6 worm cellular contexts compared by ENCODE assay signal in genomic region chrX:670603-671002, ce11.
TF ChIP-seq lines count a peak whose summit lies in the region.

Gene T19D7.6 (minus strand): TSS chrX:670800.

TF ChIP-seq in whole organism, L1 larva, 84 proteins besides CTCF, POLR2A, EP300 and RAD21:
- no peak for TF ChIP-seq efl-1 (optimal IDR thresholded peaks at IDR 0.05; lab: Kevin White, UChicago)
- peak in 1 of 2 experiments; percentile 2 for TF ChIP-seq efl-1 (GFP tag; optimal IDR thresholded peaks at IDR 0.05 in 1 of 2; lab: Kevin White, UChicago)
- no peak for TF ChIP-seq unc-30 (tag; optimal IDR thresholded peaks at IDR 0.05; lab: Kevin White, UChicago)
- peak in 1 of 2 experiments; percentile 20 for TF ChIP-seq lin-35 (GFP tag; optimal IDR thresholded peaks at IDR 0.05; lab: Kevin White, UChicago)
- no peak for TF ChIP-seq fos-1 (tag; optimal IDR thresholded peaks at IDR 0.05; lab: Kevin White, UChicago)
- no peak for TF ChIP-seq nhr-84 (tag; optimal IDR thresholded peaks at IDR 0.05; lab: Kevin White, UChicago)
- TF ChIP-seq elt-2 (tag; optimal IDR thresholded peaks at IDR 0.05; lab: Kevin White, UChicago): peak; percentile 43

TF ChIP-seq in whole organism, L2 larva, 48 proteins besides CTCF, POLR2A, EP300 and RAD21:
- no peak for TF ChIP-seq nhr-6 (tag; optimal IDR thresholded peaks at IDR 0.05; lab: Kevin White, UChicago)
- no peak for TF ChIP-seq egl-27 (tag; optimal IDR thresholded peaks at IDR 0.05; lab: Kevin White, UChicago)
- peak; percentile 54 for TF ChIP-seq fos-1 (tag; optimal IDR thresholded peaks at IDR 0.05; lab: Kevin White, UChicago)
- no peak for TF ChIP-seq C34F6.9 (tag; optimal IDR thresholded peaks at IDR 0.05; lab: Kevin White, UChicago)
TF ChIP-seq in whole organism, L2 larva: peak in this region for 1.

TF ChIP-seq in whole organism, L3 larva, 47 proteins besides CTCF, POLR2A, EP300 and RAD21:
- peak; percentile 37 for TF ChIP-seq pqm-1 (tag; optimal IDR thresholded peaks at IDR 0.05; lab: Kevin White, UChicago)
- no peak for TF ChIP-seq lin-39 (tag; optimal IDR thresholded peaks at IDR 0.05; lab: Kevin White, UChicago)
- no peak for TF ChIP-seq hmg-11 (tag; optimal IDR thresholded peaks at IDR 0.05; lab: Kevin White, UChicago)
- TF ChIP-seq elt-2 (tag; optimal IDR thresholded peaks at IDR 0.05; lab: Kevin White, UChicago): peak; percentile 72
- TF ChIP-seq nhr-25 (tag; optimal IDR thresholded peaks at IDR 0.05; lab: Kevin White, UChicago): no peak
- TF ChIP-seq skn-1 (tag; optimal IDR thresholded peaks at IDR 0.05; lab: Kevin White, UChicago): no peak
- TF ChIP-seq nhr-237 (tag; optimal IDR thresholded peaks at IDR 0.05; lab: Kevin White, UChicago): no peak
- no peak for TF ChIP-seq pha-4 (tag; optimal IDR thresholded peaks at IDR 0.05; lab: Kevin White, UChicago)

TF ChIP-seq in whole organism, L4 larva, 104 proteins besides CTCF, POLR2A, EP300 and RAD21 (continues in another document):
- TF ChIP-seq nhr-28 (tag; optimal IDR thresholded peaks at IDR 0.05; lab: Kevin White, UChicago) (peak; percentile 76), mes-2 (tag; optimal IDR thresholded peaks at IDR 0.05; lab: Kevin White, UChicago; ENCODE audit: poor library complexity, severe bottlenecking) (no peak), gei-8 (GFP tag; optimal IDR thresholded peaks at IDR 0.05; lab: Kevin White, UChicago) (no peak), hlh-11 (tag; optimal IDR thresholded peaks at IDR 0.05; lab: Kevin White, UChicago) (peak; percentile 85), daf-19 (GFP tag; conservative IDR thresholded peaks at IDR 0.05; lab: Robert Waterston, UW) (no peak), nhr-11 (tag; optimal IDR thresholded peaks at IDR 0.05; lab: Kevin White, UChicago) (no peak), ceh-82 (tag; optimal IDR thresholded peaks at IDR 0.05; lab: Kevin White, UChicago) (no peak), daf-8 (GFP tag; IDR thresholded peaks at IDR 0.05; lab: Robert Waterston, UW) (no peak), cey-2 (tag; optimal IDR thresholded peaks at IDR 0.05; lab: Kevin White, UChicago; ENCODE audit: borderline replicate concordance, insufficient read depth) (no peak), nhr-41 (GFP tag; IDR thresholded peaks at IDR 0.05; lab: Robert Waterston, UW) (peak; percentile 82), aha-1 (tag; lab: Kevin White, UChicago) (no peak), F37D6.2 (tag; optimal IDR thresholded peaks at IDR 0.05; lab: Kevin White, UChicago) (no peak), daf-16 (GFP tag; optimal IDR thresholded peaks at IDR 0.05; lab: Kevin White, UChicago) (no peak), daf-16 (tag; optimal IDR thresholded peaks at IDR 0.05; lab: Kevin White, UChicago) (peak; percentile 81), lin-13 (GFP tag; optimal IDR thresholded peaks at IDR 0.05; lab: Kevin White, UChicago) (no peak), Y48G9A.11 (GFP tag; IDR thresholded peaks at IDR 0.05; lab: Robert Waterston, UW) (no peak), nhr-48 (tag; optimal IDR thresholded peaks at IDR 0.05; lab: Kevin White, UChicago) (peak; percentile 57), ZK546.5 (tag; optimal IDR thresholded peaks at IDR 0.05; lab: Kevin White, UChicago) (no peak), dve-1 (tag; optimal IDR thresholded peaks at IDR 0.05; lab: Kevin White, UChicago; ENCODE audit: insufficient read depth) (peak; percentile 58), F26F4.8 (GFP tag; conservative IDR thresholded peaks at IDR 0.05; lab: Robert Waterston, UW) (no peak), tra-1 (GFP tag; IDR thresholded peaks at IDR 0.05; lab: Robert Waterston, UW) (no peak), ceh-44 (GFP tag; IDR thresholded peaks at IDR 0.05; lab: Robert Waterston, UW) (no peak), pqm-1 (tag; optimal IDR thresholded peaks at IDR 0.05; lab: Kevin White, UChicago) (peak; percentile 43), mdl-1 (tag; optimal IDR thresholded peaks at IDR 0.05; lab: Kevin White, UChicago) (no peak), F10B5.3 (tag; optimal IDR thresholded peaks at IDR 0.05; lab: Kevin White, UChicago) (no peak), ama-1 (optimal IDR thresholded peaks at IDR 0.05; lab: Kevin White, UChicago) (no peak)

TF ChIP-seq in whole organism, late embryonic, 69 proteins besides CTCF, POLR2A, EP300 and RAD21:
- TF ChIP-seq elt-2 (tag; optimal IDR thresholded peaks at IDR 0.05; lab: Kevin White, UChicago): peak; percentile 21
- no peak for TF ChIP-seq ceh-2 (tag; optimal IDR thresholded peaks at IDR 0.05; lab: Kevin White, UChicago)
- TF ChIP-seq K09A11.1 (tag; optimal IDR thresholded peaks at IDR 0.05; lab: Kevin White, UChicago; ENCODE audit: insufficient read depth): no peak

TF ChIP-seq in whole organism, young adult, 124 proteins besides CTCF, POLR2A, EP300 and RAD21:
- TF ChIP-seq nhr-80 (tag; optimal IDR thresholded peaks at IDR 0.05; lab: Kevin White, UChicago): peak; percentile 92
- TF ChIP-seq unc-62 (GFP tag; optimal IDR thresholded peaks at IDR 0.05; lab: Kevin White, UChicago): peak; percentile 43
- no peak for TF ChIP-seq gei-17 (GFP tag; optimal IDR thresholded peaks at IDR 0.05; lab: Kevin White, UChicago)
TF ChIP-seq in whole organism, young adult: peak in this region for 2.
